Worm (Caenorhabditis elegans) whole organism, mixed stage, embryonic: Measurements from ENCODE around the gene F31E8.4.

Source experiments
- bed-3 ChIP-seq: fragments of 200-800 bp; sonication (Bioruptor generic); optimal IDR thresholded peaks from 3 replicates; lab custom pipeline; 2018; ENCODE audit warnings: mild to moderate bottlenecking, missing genetic modification characterization, moderate library complexity, missing compliant biosample characterization
- blmp-1 ChIP-seq: fragments of 150-350 bp; optimal IDR thresholded peaks from 2 replicates; lab custom pipeline; 2014; ENCODE audit warnings: missing biosample characterization, missing genetic modification characterization
- ceh-39 ChIP-seq: fragments of 150-350 bp; optimal IDR thresholded peaks from 2 replicates; lab custom pipeline; 2014; ENCODE audit warnings: missing biosample characterization, missing genetic modification characterization
- ceh-43 ChIP-seq: fragments of 200-800 bp; sonication (Bioruptor generic); optimal IDR thresholded peaks from 2 replicates; lab custom pipeline; 2018; ENCODE audit warnings: mild to moderate bottlenecking, missing genetic modification characterization, moderate library complexity, missing compliant biosample characterization
- ceh-83 ChIP-seq: fragments of 200-800 bp; sonication (Bioruptor generic); optimal IDR thresholded peaks from 2 replicates; lab custom pipeline; 2018; ENCODE audit warnings: mild to moderate bottlenecking, missing genetic modification characterization, missing compliant biosample characterization
- ces-1 ChIP-seq: fragments of 150-350 bp; optimal IDR thresholded peaks from 2 replicates; lab custom pipeline; 2014; ENCODE audit warnings: missing biosample characterization, missing genetic modification reagents, missing genetic modification characterization
- cnd-1 ChIP-seq: fragments of 200-800 bp; sonication (Bioruptor generic); optimal IDR thresholded peaks from 2 replicates; lab custom pipeline; 2018; ENCODE audit warnings: mild to moderate bottlenecking, missing genetic modification characterization, missing compliant biosample characterization
- elt-3 ChIP-seq: fragments of 150-350 bp; optimal IDR thresholded peaks from 2 replicates; lab custom pipeline; 2014; ENCODE audit warnings: missing biosample characterization, missing genetic modification characterization
- ham-2 ChIP-seq: fragments of 200-800 bp; sonication (Bioruptor generic); optimal IDR thresholded peaks from 2 replicates; lab custom pipeline; 2018; ENCODE audit warnings: mild to moderate bottlenecking, missing genetic modification characterization, missing compliant biosample characterization
- hlh-1 ChIP-seq: fragments of 150-350 bp; optimal IDR thresholded peaks from 2 replicates; lab custom pipeline; 2014; ENCODE audit warnings: missing biosample characterization, missing genetic modification reagents, missing genetic modification characterization
- lin-13 ChIP-seq: fragments of 150-350 bp; optimal IDR thresholded peaks from 2 replicates; lab custom pipeline; 2014; ENCODE audit warnings: missing biosample characterization, missing genetic modification characterization
- lin-32 ChIP-seq: fragments of 200-800 bp; sonication (Bioruptor generic); optimal IDR thresholded peaks from 2 replicates; lab custom pipeline; 2018; ENCODE audit warnings: mild to moderate bottlenecking, missing genetic modification characterization, missing compliant biosample characterization
- lsy-2 ChIP-seq: fragments of 150-350 bp; optimal IDR thresholded peaks from 2 replicates; lab custom pipeline; 2014; ENCODE audit warnings: missing biosample characterization, missing genetic modification characterization
- mab-5 ChIP-seq: fragments of 150-350 bp; optimal IDR thresholded peaks from 2 replicates; lab custom pipeline; 2014; ENCODE audit warnings: missing biosample characterization, missing genetic modification characterization
- mep-1 ChIP-seq: fragments of 150-350 bp; optimal IDR thresholded peaks from 2 replicates; lab custom pipeline; 2017; ENCODE audit warnings: missing biosample characterization, missing genetic modification reagents, missing genetic modification characterization, inconsistent platforms
- mls-2 ChIP-seq: sonication (generic microtip); optimal IDR thresholded peaks from 2 replicates; lab custom pipeline; 2016; ENCODE audit warnings: mild to moderate bottlenecking, missing genetic modification characterization, moderate library complexity, missing compliant biosample characterization
- nhr-12 ChIP-seq: fragments of 150-350 bp; optimal IDR thresholded peaks from 2 replicates; lab custom pipeline; 2014; ENCODE audit warnings: missing biosample characterization, missing genetic modification characterization
- nhr-2 ChIP-seq: fragments of 150-350 bp; optimal IDR thresholded peaks from 2 replicates; lab custom pipeline; 2014; ENCODE audit warnings: missing biosample characterization, missing genetic modification characterization
- nhr-237 ChIP-seq: fragments of 150-350 bp; optimal IDR thresholded peaks from 2 replicates; lab custom pipeline; 2014; ENCODE audit warnings: missing biosample characterization, missing genetic modification characterization
- nhr-28 ChIP-seq: fragments of 150-350 bp; optimal IDR thresholded peaks from 2 replicates; lab custom pipeline; 2014; ENCODE audit warnings: missing biosample characterization, missing genetic modification characterization
- nhr-76 ChIP-seq: sonication (generic microtip); optimal IDR thresholded peaks from 2 replicates; lab custom pipeline; 2017; ENCODE audit warnings: missing biosample characterization, missing genetic modification characterization
- pha-4 ChIP-seq: fragments of 150-350 bp; optimal IDR thresholded peaks from 2 replicates; lab custom pipeline; 2018; ENCODE audit warnings: missing biosample characterization, missing genetic modification reagents, missing genetic modification characterization
- sem-2 ChIP-seq: fragments of 200-800 bp; sonication (Bioruptor generic); optimal IDR thresholded peaks from 2 replicates; lab custom pipeline; 2018; ENCODE audit warnings: mild to moderate bottlenecking, missing genetic modification characterization, missing compliant biosample characterization
- sptf-1 ChIP-seq: sonication (generic microtip); optimal IDR thresholded peaks from 2 replicates; lab custom pipeline; 2017; ENCODE audit warnings: mild to moderate bottlenecking, missing genetic modification characterization, moderate library complexity, missing compliant biosample characterization
- tbx-8 ChIP-seq: fragments of 200-800 bp; sonication (Bioruptor generic); optimal IDR thresholded peaks from 2 replicates; lab custom pipeline; 2018; ENCODE audit warnings: mild to moderate bottlenecking, missing genetic modification characterization, moderate library complexity, missing compliant biosample characterization
- unc-39 ChIP-seq: fragments of 150-350 bp; optimal IDR thresholded peaks from 2 replicates; lab custom pipeline; 2014; ENCODE audit warnings: missing biosample characterization, missing genetic modification characterization
- unc-62 ChIP-seq: fragments of 150-350 bp; optimal IDR thresholded peaks from 2 replicates; lab custom pipeline; 2014; ENCODE audit warnings: missing biosample characterization, missing genetic modification reagents, missing genetic modification characterization
- ztf-11 ChIP-seq: fragments of 150-350 bp; optimal IDR thresholded peaks from 2 replicates; lab custom pipeline; 2014; ENCODE audit warnings: missing biosample characterization, missing genetic modification characterization

The F31E8.4 gene

ce11 chrII:6801262-6801661 lies 1.3 kb upstream of the F31E8.4 start:
- TF ChIP-seq sem-2 (GFP tag; lab: Kevin White, UChicago) (no peak), blmp-1 (tag; lab: Kevin White, UChicago) (no peak), nhr-12 (tag; lab: Kevin White, UChicago) (no peak), nhr-2 (tag; lab: Kevin White, UChicago) (peak; percentile 53), lin-32 (GFP tag; lab: Kevin White, UChicago) (no peak), lin-13 (tag; lab: Kevin White, UChicago) (no peak), ceh-43 (no peak), mls-2 (tag; lab: Kevin White, UChicago) (no peak)

ce11 chrII:6791891-6792290 lies 8.1 kb downstream of the F31E8.4 start, which contains the start of gene T13C2.2:
TSS of gene T13C2.2 (plus strand) at chrII:6792191.
- TF ChIP-seq pha-4 (no peak), ces-1 (GFP tag; lab: Kevin White, UChicago) (no peak), sptf-1 (tag; lab: Kevin White, UChicago) (no peak), elt-3 (tag; lab: Kevin White, UChicago) (no peak)

- TF ChIP-seq ztf-11 (tag; lab: Kevin White, UChicago) (no peak), hlh-1 (tag; lab: Kevin White, UChicago) (peak; percentile 66), unc-62 (GFP tag; lab: Kevin White, UChicago) (peak; percentile 51)
Observed at ce11 chrII:6788672-6789298, 11.2 kb downstream of the F31E8.4 start, which contains the start of gene T13C2.3. TSS of gene T13C2.3 (plus strand) at chrII:6789248.

ce11 chrII:6783377-6783829 lies 16.6 kb downstream of the F31E8.4 start, which contains the start of gene gldi-2:
TSS of gene gldi-2 (plus strand) at chrII:6783427.
- TF ChIP-seq hlh-1 (tag; lab: Kevin White, UChicago) (no peak), mls-2 (tag; lab: Kevin White, UChicago) (no peak), mab-5 (no peak), nhr-2 (tag; lab: Kevin White, UChicago) (no peak), elt-3 (tag; lab: Kevin White, UChicago) (no peak), mep-1 (tag; lab: Kevin White, UChicago) (no peak), ceh-39 (tag; lab: Kevin White, UChicago) (no peak), ceh-43 (no peak), nhr-28 (tag; lab: Kevin White, UChicago) (no peak), unc-39 (tag; lab: Kevin White, UChicago) (no peak), lsy-2 (tag; lab: Kevin White, UChicago) (no peak), sptf-1 (tag; lab: Kevin White, UChicago) (no peak), ham-2 (GFP tag; lab: Kevin White, UChicago) (no peak), unc-62 (GFP tag; lab: Kevin White, UChicago) (no peak)

- peak; percentile 8 for TF ChIP-seq mep-1 (tag; lab: Kevin White, UChicago)
- no peak for TF ChIP-seq bed-3 (GFP tag; lab: Kevin White, UChicago)
- TF ChIP-seq ceh-39 (tag; lab: Kevin White, UChicago), result peak; percentile 19
- TF ChIP-seq sptf-1 (tag; lab: Kevin White, UChicago), result peak; percentile 40
- TF ChIP-seq hlh-1 (tag; lab: Kevin White, UChicago), result peak; percentile 9
- no peak for TF ChIP-seq unc-62 (GFP tag; lab: Kevin White, UChicago)
- peak; percentile 71 for TF ChIP-seq pha-4
- TF ChIP-seq cnd-1, result peak; percentile 36
- TF ChIP-seq nhr-237, result no peak
Observed at ce11 chrII:6782738-6783163, 17.2 kb downstream of the F31E8.4 start.

- TF ChIP-seq ceh-83 (GFP tag; lab: Kevin White, UChicago) (no peak), nhr-12 (tag; lab: Kevin White, UChicago) (no peak), ceh-39 (tag; lab: Kevin White, UChicago) (no peak), lin-13 (tag; lab: Kevin White, UChicago) (no peak), unc-62 (GFP tag; lab: Kevin White, UChicago) (no peak), lin-32 (GFP tag; lab: Kevin White, UChicago) (no peak), sem-2 (GFP tag; lab: Kevin White, UChicago) (no peak), unc-39 (tag; lab: Kevin White, UChicago) (no peak), mep-1 (tag; lab: Kevin White, UChicago) (no peak), nhr-76 (tag; lab: Kevin White, UChicago) (no peak), tbx-8 (GFP tag; lab: Kevin White, UChicago) (no peak), nhr-237 (no peak)
Observed at ce11 chrII:6781983-6782382, 18.0 kb downstream of the F31E8.4 start.
